Fruit fly (Drosophila melanogaster) whole organism, embryonic: Measurements from ENCODE around the gene CG6656.

Experiments
- Bgb ChIP-seq: fragments of 200-800 bp; sonication (Bioruptor generic); IDR thresholded peaks from 2 replicates; pipeline ENCODE4 v1.3.6; 2022; ENCODE audit warnings: missing biosample characterization, missing genetic modification characterization; ENCODE audit not compliant: partially characterized antibody
- Blimp-1 ChIP-seq: fragments of 200-800 bp; sonication (Bioruptor generic); optimal IDR thresholded peaks from 3 replicates; lab custom pipeline; 2018; ENCODE audit warnings: missing biosample characterization, missing genetic modification characterization, mild to moderate bottlenecking, moderate library complexity, missing genetic modification reagents
- CG1024 ChIP-seq: fragments of 200-800 bp; sonication (Bioruptor generic); IDR thresholded peaks from 2 replicates; pipeline ENCODE4 v1.3.6; 2022; ENCODE audit warnings: missing biosample characterization, missing genetic modification characterization
- CG10979 ChIP-seq: fragments of 200-800 bp; sonication (Bioruptor generic); optimal IDR thresholded peaks from 2 replicates; lab custom pipeline; 2018; ENCODE audit warnings: missing biosample characterization, mild to moderate bottlenecking, missing genetic modification characterization, moderate library complexity
- CG11398 ChIP-seq: fragments of 200-800 bp; sonication (Bioruptor generic); optimal IDR thresholded peaks from 2 replicates; lab custom pipeline; 2016; ENCODE audit warnings: missing biosample characterization, missing genetic modification characterization
- CG11504 ChIP-seq: fragments of 200-800 bp; sonication (Bioruptor generic); optimal IDR thresholded peaks from 3 replicates; lab custom pipeline; 2019; ENCODE audit warnings: missing biosample characterization, mild to moderate bottlenecking, missing genetic modification characterization, moderate library complexity
- CG11696 ChIP-seq: fragments of 200-800 bp; sonication (Bioruptor generic); IDR thresholded peaks from 2 replicates; pipeline ENCODE4 v1.3.6; 2022; ENCODE audit warnings: missing biosample characterization, missing genetic modification characterization
- CG14860 ChIP-seq: fragments of 200-800 bp; sonication (Bioruptor generic); IDR thresholded peaks from 3 replicates; pipeline ENCODE4 v1.3.6; 2022; ENCODE audit warnings: missing biosample characterization, missing genetic modification characterization; ENCODE audit not compliant: partially characterized antibody
- CG15269 ChIP-seq: fragments of 200-800 bp; sonication (Bioruptor generic); optimal IDR thresholded peaks from 2 replicates; lab custom pipeline; 2018; ENCODE audit warnings: missing biosample characterization, mild to moderate bottlenecking, missing genetic modification characterization, moderate library complexity
- CG1602 ChIP-seq: fragments of 200-800 bp; sonication (Bioruptor generic); optimal IDR thresholded peaks from 3 replicates; lab custom pipeline; 2016; ENCODE audit warnings: missing biosample characterization, missing genetic modification characterization
- CG18619 ChIP-seq: fragments of 200-800 bp; sonication (Bioruptor generic); optimal IDR thresholded peaks from 3 replicates; lab custom pipeline; 2017; ENCODE audit warnings: missing biosample characterization, mild to moderate bottlenecking, missing genetic modification characterization
- CG2120 ChIP-seq: fragments of 200-800 bp; sonication (Bioruptor generic); optimal IDR thresholded peaks from 3 replicates; lab custom pipeline; 2016; ENCODE audit warnings: missing biosample characterization, missing genetic modification characterization
- CG33557 ChIP-seq: fragments of 200-800 bp; sonication (Bioruptor generic); optimal IDR thresholded peaks from 2 replicates; lab custom pipeline; 2019; ENCODE audit warnings: missing biosample characterization, mild to moderate bottlenecking, missing genetic modification characterization, moderate library complexity
- CG4328 ChIP-seq: fragments of 200-800 bp; sonication (Bioruptor generic); optimal IDR thresholded peaks from 3 replicates; lab custom pipeline; 2017; ENCODE audit warnings: missing biosample characterization, missing genetic modification reagents, missing genetic modification characterization
- CG4424 ChIP-seq: fragments of 200-800 bp; sonication (Bioruptor generic); optimal IDR thresholded peaks from 3 replicates; lab custom pipeline; 2016; ENCODE audit warnings: missing biosample characterization, missing genetic modification characterization
- CG6683 ChIP-seq: fragments of 200-800 bp; sonication (Bioruptor generic); optimal IDR thresholded peaks from 2 replicates; lab custom pipeline; 2017; ENCODE audit warnings: missing biosample characterization, mild to moderate bottlenecking, missing genetic modification characterization, missing genetic modification reagents
- CG6765 ChIP-seq: fragments of 200-800 bp; sonication (Bioruptor generic); optimal IDR thresholded peaks from 3 replicates; lab custom pipeline; 2017; ENCODE audit warnings: missing biosample characterization, mild to moderate bottlenecking, missing genetic modification characterization
- CG9215 ChIP-seq: fragments of 200-800 bp; sonication (Bioruptor generic); IDR thresholded peaks from 2 replicates; pipeline ENCODE4 v1.3.6; 2022; ENCODE audit warnings: missing biosample characterization, missing genetic modification characterization
- CG9609 ChIP-seq: fragments of 200-800 bp; sonication (Bioruptor generic); optimal IDR thresholded peaks from 3 replicates; lab custom pipeline; 2016; ENCODE audit warnings: missing biosample characterization, missing genetic modification characterization
- CG9727 ChIP-seq: fragments of 200-800 bp; sonication (Bioruptor generic); optimal IDR thresholded peaks from 3 replicates; lab custom pipeline; 2017; ENCODE audit warnings: missing biosample characterization, mild to moderate bottlenecking, missing genetic modification characterization
- D19B ChIP-seq: fragments of 200-800 bp; sonication (Bioruptor generic); optimal IDR thresholded peaks from 2 replicates; lab custom pipeline; 2017; ENCODE audit warnings: missing biosample characterization, mild to moderate bottlenecking, missing genetic modification characterization
- Doc2 ChIP-seq: fragments of 200-800 bp; sonication (Bioruptor generic); IDR thresholded peaks from 2 replicates; pipeline ENCODE4 v1.3.6; 2022; ENCODE audit warnings: missing biosample characterization, missing genetic modification characterization
- E2f2 ChIP-seq: fragments of 200-800 bp; sonication (Bioruptor generic); IDR thresholded peaks from 2 replicates; pipeline ENCODE4 v1.3.6; 2022; ENCODE audit warnings: missing biosample characterization, missing genetic modification characterization
- Elba2 ChIP-seq: fragments of 200-800 bp; sonication (Bioruptor generic); optimal IDR thresholded peaks from 3 replicates; lab custom pipeline; 2016; ENCODE audit warnings: missing biosample characterization, missing genetic modification characterization
- HLH3B ChIP-seq: fragments of 200-800 bp; sonication (Bioruptor generic); IDR thresholded peaks from 2 replicates; pipeline ENCODE4 v1.3.6; 2022; ENCODE audit warnings: missing biosample characterization, missing genetic modification characterization
- HLH4C ChIP-seq: fragments of 200-800 bp; sonication (Bioruptor generic); IDR thresholded peaks from 3 replicates; pipeline ENCODE4 v1.3.6; 2022; ENCODE audit warnings: missing biosample characterization, missing genetic modification characterization; ENCODE audit not compliant: partially characterized antibody
- HLH54F ChIP-seq: fragments of 200-800 bp; sonication (Bioruptor generic); optimal IDR thresholded peaks from 3 replicates; lab custom pipeline; 2016; ENCODE audit warnings: missing biosample characterization, missing genetic modification characterization
- HmgD ChIP-seq: fragments of 200-800 bp; sonication (Bioruptor generic); optimal IDR thresholded peaks from 3 replicates; lab custom pipeline; 2016; ENCODE audit warnings: missing biosample characterization, missing genetic modification characterization
- PHDP ChIP-seq: fragments of 200-800 bp; sonication (Bioruptor generic); optimal IDR thresholded peaks from 3 replicates; lab custom pipeline; 2018; ENCODE audit warnings: missing biosample characterization, mild to moderate bottlenecking, missing genetic modification characterization, moderate library complexity
- Poxn ChIP-seq: fragments of 200-800 bp; sonication (Bioruptor generic); IDR thresholded peaks from 2 replicates; pipeline ENCODE4 v1.3.6; 2022; ENCODE audit warnings: missing biosample characterization, missing genetic modification characterization
- Spps ChIP-seq: fragments of 200-800 bp; sonication (Bioruptor generic); optimal IDR thresholded peaks from 2 replicates; lab custom pipeline; 2018; ENCODE audit warnings: missing biosample characterization, mild to moderate bottlenecking, missing genetic modification characterization
- ash1 ChIP-seq: fragments of 200-800 bp; sonication (Bioruptor generic); optimal IDR thresholded peaks from 2 replicates; lab custom pipeline; 2018; ENCODE audit warnings: missing biosample characterization, mild to moderate bottlenecking, missing genetic modification characterization
- az2 ChIP-seq: fragments of 200-800 bp; sonication (Bioruptor generic); optimal IDR thresholded peaks from 3 replicates; lab custom pipeline; 2016; ENCODE audit warnings: missing biosample characterization, missing genetic modification characterization
- cwo ChIP-seq: fragments of 200-800 bp; sonication (Bioruptor generic); optimal IDR thresholded peaks from 3 replicates; lab custom pipeline; 2017; ENCODE audit warnings: missing biosample characterization, missing genetic modification characterization, mild to moderate bottlenecking, moderate library complexity, missing genetic modification reagents
- dm ChIP-seq: fragments of 200-800 bp; sonication (Bioruptor generic); optimal IDR thresholded peaks from 3 replicates; lab custom pipeline; 2016; ENCODE audit warnings: missing biosample characterization, missing genetic modification characterization
- dmrt99B ChIP-seq: fragments of 200-800 bp; sonication (Bioruptor generic); optimal IDR thresholded peaks from 2 replicates; lab custom pipeline; 2018; ENCODE audit warnings: missing biosample characterization, mild to moderate bottlenecking, missing genetic modification characterization, moderate library complexity
- fru ChIP-seq: fragments of >200 bp; optimal IDR thresholded peaks from 2 replicates; lab custom pipeline; 2017
- fu2 ChIP-seq: fragments of 200-800 bp; sonication (Bioruptor generic); optimal IDR thresholded peaks from 2 replicates; lab custom pipeline; 2016; ENCODE audit warnings: missing biosample characterization, missing genetic modification characterization
- gce ChIP-seq: fragments of 200-800 bp; sonication (Bioruptor generic); IDR thresholded peaks from 3 replicates; pipeline ENCODE4 v1.3.6; 2022; ENCODE audit warnings: missing biosample characterization, missing genetic modification characterization
- gro ChIP-seq: fragments of 200-800 bp; sonication (Bioruptor generic); optimal IDR thresholded peaks from 2 replicates; lab custom pipeline; 2016; ENCODE audit warnings: missing biosample characterization, missing genetic modification characterization
- gsb ChIP-seq: fragments of 200-800 bp; sonication (Bioruptor generic); IDR thresholded peaks from 2 replicates; pipeline ENCODE4 v1.3.6; 2022; ENCODE audit warnings: missing biosample characterization, missing genetic modification characterization
- lab ChIP-seq: fragments of 200-800 bp; sonication (Bioruptor generic); optimal IDR thresholded peaks from 3 replicates; lab custom pipeline; 2017; ENCODE audit warnings: missing biosample characterization, missing genetic modification characterization, mild to moderate bottlenecking, moderate library complexity, missing genetic modification reagents
- lbe ChIP-seq: fragments of 200-800 bp; sonication (Bioruptor generic); optimal IDR thresholded peaks from 2 replicates; lab custom pipeline; 2016; ENCODE audit warnings: missing biosample characterization, mild to moderate bottlenecking, missing genetic modification characterization
- oc ChIP-seq: fragments of 200-800 bp; sonication (Bioruptor generic); optimal IDR thresholded peaks from 2 replicates; lab custom pipeline; 2018; ENCODE audit warnings: missing biosample characterization, mild to moderate bottlenecking, missing genetic modification characterization, moderate library complexity
- sima ChIP-seq: fragments of 200-800 bp; sonication (Bioruptor generic); optimal IDR thresholded peaks from 2 replicates; lab custom pipeline; 2016; ENCODE audit warnings: missing biosample characterization, missing genetic modification characterization
- slbo ChIP-seq: fragments of 200-800 bp; sonication (Bioruptor generic); IDR thresholded peaks from 2 replicates; pipeline ENCODE4 v1.3.6; 2022; ENCODE audit warnings: missing biosample characterization, missing genetic modification characterization
- sqz ChIP-seq: fragments of 200-800 bp; sonication (Bioruptor generic); optimal IDR thresholded peaks from 3 replicates; lab custom pipeline; 2018; ENCODE audit warnings: missing biosample characterization, mild to moderate bottlenecking, missing genetic modification characterization
- tap ChIP-seq: fragments of 200-800 bp; optimal IDR thresholded peaks from 3 replicates; lab custom pipeline; 2019; ENCODE audit warnings: missing biosample characterization, mild to moderate bottlenecking, missing genetic modification characterization, moderate library complexity
- unc-4 ChIP-seq: fragments of 200-800 bp; sonication (Bioruptor generic); IDR thresholded peaks from 2 replicates; pipeline ENCODE4 v1.3.6; 2022; ENCODE audit warnings: missing biosample characterization, missing genetic modification characterization; ENCODE audit not compliant: partially characterized antibody
- vnd ChIP-seq: fragments of 200-800 bp; sonication (Bioruptor generic); IDR thresholded peaks from 3 replicates; pipeline ENCODE4 v1.3.6; 2022; ENCODE audit warnings: missing biosample characterization, missing genetic modification characterization; ENCODE audit not compliant: partially characterized antibody

The CG6656 gene

dm6 chr3R:21828785-21829486 is 46.2 kb upstream of the CG6656 start (continued):
- TF ChIP-seq D19B (GFP tag; lab: Kevin White, UChicago) (no peak), HmgD (no peak), Spps (tag; lab: Kevin White, UChicago) (peak; percentile 85), CG9609 (GFP tag; lab: Kevin White, UChicago) (no peak), cwo (GFP tag; lab: Kevin White, UChicago) (no peak), CG11398 (GFP tag; lab: Kevin White, UChicago) (no peak), dmrt99B (peak; percentile 59), gsb (no peak), CG6765 (GFP tag; lab: Kevin White, UChicago) (no peak), sima (no peak), CG11504 (tag; lab: Kevin White, UChicago) (peak; percentile 69), sqz (peak; percentile 47), fu2 (GFP tag; lab: Kevin White, UChicago) (no peak), CG10979 (tag; lab: Kevin White, UChicago) (peak; percentile 96), PHDP (tag; lab: Kevin White, UChicago) (peak; percentile 78), CG1602 (GFP tag; lab: Kevin White, UChicago) (peak; percentile 65), gro (GFP tag; lab: Kevin White, UChicago) (no peak), unc-4 (GFP tag; lab: Robert Waterston, UW) (no peak), lab (GFP tag; lab: Kevin White, UChicago) (no peak), CG4424 (peak; percentile 86), E2f2 (GFP tag; lab: Robert Waterston, UW) (no peak; the same call in 1 of the 2 replicates), HLH54F (GFP tag; lab: Kevin White, UChicago) (no peak), gce (GFP tag; lab: Robert Waterston, UW) (peak; percentile 45; the same call in 1 of the 3 replicates), HLH3B (GFP tag; lab: Robert Waterston, UW) (peak; percentile 54; the same call in 1 of the 2 replicates), dm (GFP tag; lab: Kevin White, UChicago) (no peak), Bgb (GFP tag; lab: Robert Waterston, UW) (no peak), Poxn (no peak), oc (tag; lab: Kevin White, UChicago) (peak; percentile 66), CG9215 (GFP tag; lab: Robert Waterston, UW) (0 out of 2 replicates have a peak, but pooled peaks have one; percentile 12), CG2120 (no peak), ash1 (GFP tag; lab: Kevin White, UChicago) (no peak), CG33557 (GFP tag; lab: Kevin White, UChicago) (peak; percentile 95), slbo (GFP tag; lab: Robert Waterston, UW) (no peak), tap (tag; lab: Kevin White, UChicago) (peak; percentile 57), vnd (GFP tag; lab: Robert Waterston, UW) (no peak), CG4328 (peak; percentile 35), lbe (no peak), CG11696 (no peak), Blimp-1 (peak; percentile 88), HLH4C (GFP tag; lab: Robert Waterston, UW) (no peak), CG18619 (peak; percentile 54), az2 (GFP tag; lab: Kevin White, UChicago) (peak; percentile 74), CG9727 (GFP tag; lab: Kevin White, UChicago) (peak; percentile 79), CG1024 (no peak; the same call in 1 of the 2 replicates), fru (lab: Kevin White, UChicago) (no peak), Doc2 (no peak), Elba2 (GFP tag; lab: Kevin White, UChicago) (no peak), CG6683 (GFP tag; lab: Kevin White, UChicago) (no peak), CG15269 (tag; lab: Kevin White, UChicago) (peak; percentile 5), CG14860 (GFP tag; lab: Robert Waterston, UW) (no peak)
